Worm (Caenorhabditis elegans) whole organism, L4/young adult: Measurements from ENCODE around the gene fbxa-48.

Experiments used
- W03F9.2 ChIP-seq: fragments of 150-350 bp; optimal IDR thresholded peaks from 2 replicates; lab custom pipeline; 2014; ENCODE audit warnings: missing biosample characterization, missing genetic modification characterization
- dao-5 ChIP-seq: sonication (generic microtip); optimal IDR thresholded peaks from 2 replicates; lab custom pipeline; 2016; ENCODE audit warnings: missing genotype, missing genetic modification characterization, moderate library complexity, missing compliant biosample characterization
- him-1 ChIP-seq: sonication (generic microtip); optimal IDR thresholded peaks from 2 replicates; lab custom pipeline; 2016; ENCODE audit warnings: missing genotype, missing genetic modification reagents, missing genetic modification characterization, missing compliant biosample characterization

The fbxa-48 gene

DNA sequence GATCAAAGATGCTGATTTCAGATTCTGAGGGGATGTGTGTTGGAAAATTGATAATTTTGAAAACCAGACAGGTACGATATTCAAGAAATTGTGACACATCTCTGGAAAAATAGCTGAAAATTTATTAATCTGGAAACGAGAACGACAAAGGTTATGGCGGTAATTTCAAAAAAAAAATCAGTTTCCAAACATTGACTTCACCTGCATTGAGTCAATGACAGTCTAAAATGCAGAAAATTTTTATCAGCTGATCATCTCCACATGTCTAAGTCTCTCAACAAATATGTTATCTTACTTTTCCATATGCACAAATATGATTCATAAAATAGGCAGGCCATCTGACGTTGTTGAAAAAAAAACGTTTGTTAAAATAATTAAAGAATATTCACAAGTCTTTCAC lies at the start of gene fbxa-48:
fbxa-48 (minus strand) TSS at position 101 of the 400 bp plus-strand sequence.
- TF ChIP-seq dao-5 (tag; lab: Kevin White, UChicago), result no peak
- TF ChIP-seq him-1 (tag; lab: Kevin White, UChicago), result no peak
- TF ChIP-seq W03F9.2 (tag; lab: Kevin White, UChicago), result no peak

DNA sequence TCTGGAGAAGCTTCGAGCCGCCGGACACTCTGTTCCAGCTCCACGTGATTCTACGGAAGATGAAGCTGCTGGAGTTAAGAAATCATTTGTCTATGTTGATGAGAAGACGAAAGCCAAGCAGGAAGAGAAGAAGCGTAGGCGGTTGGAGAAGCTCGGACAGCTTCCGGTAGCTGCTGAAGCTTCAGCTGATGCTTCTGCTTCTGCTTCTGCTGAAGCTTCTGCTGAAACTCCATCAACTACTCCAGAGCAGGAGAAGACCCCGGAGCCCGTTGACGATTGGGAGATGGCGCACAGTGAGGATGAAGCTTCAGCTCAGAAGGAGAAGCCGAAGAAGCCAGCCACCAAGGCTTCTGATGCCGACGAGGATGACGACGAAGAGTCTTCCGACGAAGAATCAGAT lies 44.5 kb upstream of the fbxa-48 start:
- TF ChIP-seq W03F9.2 (tag; lab: Kevin White, UChicago), result no peak
- no peak for TF ChIP-seq him-1 (tag; lab: Kevin White, UChicago)
- no peak for TF ChIP-seq dao-5 (tag; lab: Kevin White, UChicago)

DNA sequence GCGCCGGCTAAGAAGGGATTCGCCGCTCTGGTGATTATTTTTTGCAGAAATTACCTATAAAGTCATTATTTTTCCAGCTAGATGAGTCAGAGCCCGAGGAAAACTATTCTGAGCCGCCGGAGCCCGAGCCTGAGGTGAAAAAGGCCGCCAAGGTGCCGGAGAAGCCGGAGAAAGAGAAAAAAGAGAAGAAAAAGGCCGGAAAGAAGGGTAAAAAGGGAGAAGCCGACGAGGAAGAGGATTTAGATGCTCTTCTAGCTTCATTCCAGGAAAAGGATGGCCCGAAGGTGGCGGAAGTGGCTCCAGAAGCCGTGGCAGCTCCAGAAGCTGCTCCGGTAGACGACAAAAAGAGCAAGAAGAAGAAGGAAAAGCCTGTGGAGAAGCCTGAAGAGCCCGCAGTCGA lies 42.7 kb upstream of the fbxa-48 start:
- TF ChIP-seq dao-5 (tag; lab: Kevin White, UChicago) (no peak), him-1 (tag; lab: Kevin White, UChicago) (no peak), W03F9.2 (tag; lab: Kevin White, UChicago) (no peak)

DNA sequence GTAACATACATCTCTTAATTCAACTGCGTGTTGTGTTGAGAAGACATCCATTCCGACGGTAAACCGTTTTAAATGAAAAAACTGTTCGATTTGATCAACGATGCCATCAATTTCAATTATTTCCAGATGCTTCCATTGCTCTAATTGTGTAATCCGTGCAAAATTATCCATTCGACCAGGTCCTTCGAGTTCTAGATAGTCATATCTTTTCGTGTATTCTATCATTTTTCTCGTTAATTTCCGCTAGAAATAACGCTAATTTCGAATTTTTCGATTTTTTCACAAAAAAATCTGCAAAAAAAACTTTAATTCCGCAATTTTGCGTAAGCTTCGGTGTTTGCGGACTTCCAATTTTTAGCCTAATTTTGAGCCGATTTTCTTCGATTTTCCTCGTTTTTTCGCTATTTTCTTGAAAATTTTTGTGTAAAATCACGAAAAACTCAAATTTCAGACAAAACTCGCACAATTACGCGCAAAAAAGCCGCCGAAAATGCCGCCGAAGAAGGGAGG lies 42.1 kb upstream of the fbxa-48 start, which contains the start of the genes fbxa-66 and iffb-1:
fbxa-66 (minus strand) TSS at position 51 of the 510 bp plus-strand sequence.
iffb-1 (plus strand) TSS at position 452 of the 510 bp plus-strand sequence.
- no peak for TF ChIP-seq dao-5 (tag; lab: Kevin White, UChicago)

DNA sequence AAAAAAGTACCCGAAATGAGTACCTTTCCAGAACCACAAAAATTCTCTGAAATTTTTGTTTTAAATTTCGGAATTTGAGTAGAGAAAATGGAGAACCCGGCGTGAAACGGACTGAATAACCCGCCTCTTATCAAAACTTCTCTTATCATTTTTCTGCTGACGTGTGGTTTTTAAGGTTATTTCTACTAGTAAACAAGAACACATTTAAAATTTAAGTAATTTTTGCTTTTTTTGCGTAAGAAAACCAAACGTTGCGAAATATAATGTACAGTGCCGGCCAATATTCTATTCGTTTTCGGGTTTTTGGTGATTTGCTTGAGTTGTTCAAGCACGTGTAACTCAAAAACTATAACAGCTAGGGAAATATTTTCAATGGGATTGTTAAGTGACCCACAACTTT lies 39.0 kb upstream of the fbxa-48 start:
- TF ChIP-seq W03F9.2 (tag; lab: Kevin White, UChicago), result no peak
- no peak for TF ChIP-seq him-1 (tag; lab: Kevin White, UChicago)
- TF ChIP-seq dao-5 (tag; lab: Kevin White, UChicago), result no peak

DNA sequence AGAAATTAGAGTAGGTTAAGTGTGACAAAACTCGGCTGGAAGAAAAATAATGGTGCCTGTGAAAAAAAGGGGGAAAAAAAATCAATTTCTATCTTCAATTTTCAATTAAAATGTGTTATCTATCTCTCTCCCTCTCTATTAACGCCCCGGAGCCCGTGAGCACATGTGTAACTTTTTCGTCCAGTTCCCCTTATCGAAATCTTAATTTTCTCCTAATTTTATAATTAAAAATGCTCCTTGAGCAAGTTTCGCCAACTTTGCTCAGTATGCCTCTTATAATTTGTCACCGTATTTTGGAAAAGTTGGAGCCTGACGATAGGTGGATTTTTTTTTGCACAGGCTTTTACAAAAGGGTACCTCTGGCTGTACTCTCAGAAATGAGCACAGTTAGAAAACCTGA lies 36.1 kb upstream of the fbxa-48 start, which contains the start of the genes fbxa-1 and Y54F10BM.20:
fbxa-1 (minus strand) TSS at position 101 of the 400 bp plus-strand sequence.
Y54F10BM.20 (plus strand) TSS at position 231 of the 400 bp plus-strand sequence.
- TF ChIP-seq W03F9.2 (tag; lab: Kevin White, UChicago) (no peak), him-1 (tag; lab: Kevin White, UChicago) (no peak), dao-5 (tag; lab: Kevin White, UChicago) (no peak)

DNA sequence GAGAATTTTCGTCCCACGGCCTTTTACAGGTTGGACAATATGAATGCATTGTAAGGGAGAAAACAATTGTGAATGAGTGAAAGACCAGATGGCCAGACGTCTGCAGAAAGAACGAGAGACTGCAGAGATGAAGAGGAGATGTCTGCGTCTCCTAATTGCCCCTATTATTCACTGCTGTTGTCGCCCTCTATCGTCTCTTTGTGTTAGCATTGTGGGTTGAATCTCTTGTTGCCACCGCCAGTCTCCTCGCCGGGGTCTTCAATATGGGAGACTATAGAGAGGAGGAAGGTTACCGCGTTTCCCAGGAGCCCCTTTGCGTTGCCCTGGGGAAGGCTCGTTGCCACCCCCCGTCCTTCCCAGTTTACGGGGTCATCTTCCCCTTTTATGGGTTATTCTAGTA lies 32.9 kb upstream of the fbxa-48 start, which contains the start of gene Y54F10BM.9:
Y54F10BM.9 (minus strand) TSS at position 61 of the 400 bp plus-strand sequence.
- TF ChIP-seq him-1 (tag; lab: Kevin White, UChicago) (no peak), W03F9.2 (tag; lab: Kevin White, UChicago) (no peak), dao-5 (tag; lab: Kevin White, UChicago) (no peak)

DNA sequence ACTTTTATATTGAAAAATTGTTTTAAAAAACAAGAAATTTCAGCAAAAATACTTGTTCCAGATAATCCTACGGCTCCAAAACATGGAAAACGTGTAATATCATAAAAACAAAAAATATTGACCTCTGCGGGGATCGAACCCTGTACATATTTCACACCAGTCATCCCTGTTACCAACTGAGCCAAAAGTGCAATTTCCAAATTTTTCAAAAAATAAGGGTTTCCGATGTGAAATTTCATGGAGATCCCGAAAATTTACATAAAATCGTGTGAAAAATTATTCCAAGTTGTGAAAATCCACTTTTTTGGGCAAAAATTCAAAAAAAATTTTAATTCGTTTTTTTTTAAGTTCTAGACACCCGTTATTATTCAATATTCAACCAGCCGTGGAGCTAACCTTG lies 32.2 kb upstream of the fbxa-48 start:
- TF ChIP-seq W03F9.2 (tag; lab: Kevin White, UChicago), result no peak
- TF ChIP-seq dao-5 (tag; lab: Kevin White, UChicago), result no peak
- TF ChIP-seq him-1 (tag; lab: Kevin White, UChicago), result no peak

DNA sequence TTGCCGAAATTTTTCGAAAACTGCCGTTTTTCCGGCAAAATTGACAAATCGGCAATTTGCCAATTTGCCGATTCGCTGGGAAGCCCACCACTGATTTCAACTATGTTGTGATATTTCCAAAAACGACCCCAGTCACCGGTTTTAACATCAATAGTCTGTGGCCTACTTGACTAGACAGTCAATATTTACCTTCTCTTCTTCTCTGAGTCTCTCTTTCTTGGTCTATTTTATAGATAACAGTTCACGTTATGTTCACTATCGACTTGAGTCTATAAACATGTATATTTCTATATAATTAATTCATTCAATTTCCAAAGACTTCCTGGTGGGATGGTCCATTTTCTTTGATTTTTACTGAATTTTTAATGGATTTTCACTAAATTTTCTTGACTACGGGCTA lies 22.8 kb upstream of the fbxa-48 start:
- TF ChIP-seq him-1 (tag; lab: Kevin White, UChicago), result no peak
- no peak for TF ChIP-seq dao-5 (tag; lab: Kevin White, UChicago)
- no peak for TF ChIP-seq W03F9.2 (tag; lab: Kevin White, UChicago)

DNA sequence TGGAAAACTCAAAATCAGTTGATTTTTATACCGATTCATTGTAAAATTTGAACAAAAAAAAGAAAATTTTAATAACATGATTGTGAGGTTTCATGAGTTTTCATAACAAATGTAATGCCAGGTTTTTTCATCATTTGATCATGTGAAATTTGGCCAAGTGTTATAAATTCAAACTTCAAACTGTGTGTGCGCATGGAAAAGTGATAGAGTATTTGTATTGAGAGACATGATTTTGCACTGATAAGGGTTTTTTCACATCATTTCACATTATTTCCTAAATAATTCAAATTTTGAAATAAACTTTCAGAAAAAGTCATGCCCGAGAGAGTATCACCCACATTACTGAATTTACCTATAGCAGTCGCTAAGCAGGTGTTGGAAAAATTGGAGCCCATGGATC lies 19.2 kb upstream of the fbxa-48 start, which contains the start of gene fbxa-219:
fbxa-219 (plus strand) TSS at position 277 of the 400 bp plus-strand sequence.
- TF ChIP-seq him-1 (tag; lab: Kevin White, UChicago), result no peak
- TF ChIP-seq W03F9.2 (tag; lab: Kevin White, UChicago), result no peak
- no peak for TF ChIP-seq dao-5 (tag; lab: Kevin White, UChicago)

DNA sequence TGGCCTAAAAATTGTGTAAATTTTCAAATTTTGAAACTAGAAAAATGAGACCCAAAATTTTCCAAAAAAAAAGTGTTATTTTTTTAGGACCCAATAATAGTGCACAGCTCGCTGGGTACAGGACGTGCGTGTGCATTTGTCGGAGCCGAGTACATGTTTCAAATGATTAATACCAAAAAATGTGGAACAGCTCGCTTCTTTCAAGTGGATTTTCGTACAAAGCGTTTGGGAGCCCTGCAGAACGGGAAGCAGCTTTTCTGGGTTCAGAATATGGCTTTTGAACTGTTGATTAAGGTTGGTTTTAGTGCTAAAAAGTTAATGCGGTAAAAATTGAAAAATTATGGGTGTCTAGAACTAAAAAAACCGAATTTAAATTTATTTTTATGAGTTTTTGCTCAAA lies 16.3 kb upstream of the fbxa-48 start:
- TF ChIP-seq him-1 (tag; lab: Kevin White, UChicago), result no peak

DNA sequence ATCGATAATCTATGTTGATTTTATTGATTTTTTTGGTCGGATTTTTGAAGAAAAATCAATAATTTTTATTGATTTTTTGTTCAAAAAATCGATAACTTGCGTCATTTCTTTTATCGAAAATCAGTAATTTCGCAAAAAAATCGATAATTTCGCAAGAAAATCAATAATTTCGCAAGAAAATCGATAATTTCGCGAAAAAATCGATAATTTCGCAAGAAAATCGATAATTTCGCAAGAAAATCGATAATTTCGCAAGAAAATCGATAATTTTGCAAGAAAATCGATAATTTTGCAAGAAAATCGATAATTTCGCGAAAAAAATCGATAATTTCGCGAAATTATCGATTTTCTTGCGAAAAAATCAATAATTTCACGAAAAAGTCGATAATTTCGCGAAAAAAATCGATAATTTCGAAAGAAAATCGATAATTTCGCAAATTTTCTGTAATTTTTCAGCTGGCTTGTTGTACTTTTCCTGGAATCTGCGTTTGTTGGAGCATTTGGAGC lies 11.4 kb upstream of the fbxa-48 start:
- TF ChIP-seq him-1 (tag; lab: Kevin White, UChicago), result no peak

DNA sequence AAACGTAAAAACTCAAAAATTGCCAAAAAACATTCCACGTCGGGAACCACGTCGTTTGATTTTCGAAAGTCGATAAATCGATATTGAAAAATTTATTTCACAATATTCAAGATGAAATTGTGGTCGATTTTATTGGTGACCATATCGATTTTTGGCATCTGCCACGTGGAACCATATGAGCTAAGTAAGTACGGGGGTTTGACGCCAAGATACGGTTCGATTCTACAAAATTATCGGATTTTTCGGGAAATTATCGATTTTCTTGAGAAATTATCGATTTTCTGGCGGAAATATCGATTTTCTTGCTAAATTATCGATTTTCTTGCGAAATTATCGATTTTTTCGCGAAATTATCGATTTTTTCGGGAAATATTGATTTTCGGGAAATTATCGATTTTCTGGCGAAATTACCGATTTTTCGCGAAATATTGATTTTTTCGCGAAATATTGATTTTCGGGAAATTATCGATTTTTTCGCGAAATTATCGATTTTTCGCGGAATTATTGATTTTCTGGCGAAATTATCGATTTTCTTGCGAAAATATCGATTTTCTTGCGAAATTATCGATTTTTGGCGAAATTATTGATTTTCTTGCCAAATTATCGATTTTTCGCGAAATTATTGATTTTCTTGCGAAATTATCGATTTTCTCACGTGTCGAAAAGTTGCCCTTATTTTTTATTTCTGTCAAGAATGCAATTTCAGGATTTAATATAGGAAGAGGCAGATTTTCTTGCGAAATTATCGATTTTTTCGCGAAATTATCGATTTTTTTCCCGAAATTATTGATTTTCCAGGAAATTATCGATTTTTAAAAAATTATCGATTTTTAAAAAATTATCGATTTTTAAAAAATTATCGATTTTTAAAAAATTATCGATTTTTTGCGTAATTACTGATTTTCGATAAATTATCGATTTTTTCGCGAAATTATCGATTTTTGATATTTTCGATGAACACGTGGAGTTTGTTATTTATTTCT lies 10.3 kb upstream of the fbxa-48 start, which contains the start of gene Y54F10BM.3:
Y54F10BM.3 (plus strand) TSS at position 51 of the 983 bp plus-strand sequence.
- TF ChIP-seq dao-5 (tag; lab: Kevin White, UChicago) (no peak), him-1 (tag; lab: Kevin White, UChicago) (no peak), W03F9.2 (tag; lab: Kevin White, UChicago) (no peak)
